Fruit fly (Drosophila melanogaster) whole organism, embryonic: ENCODE results near the gene GluRIIE.

Experiments used
- ATbp ChIP-seq: fragments of 200-800 bp; sonication (Bioruptor generic); optimal IDR thresholded peaks from 2 replicates; lab custom pipeline; 2017; ENCODE audit warnings: missing biosample characterization, mild to moderate bottlenecking, missing genetic modification characterization, missing genetic modification reagents
- BEAF-32 ChIP-seq: fragments of 200-800 bp; sonication (Bioruptor generic); optimal IDR thresholded peaks from 3 replicates; lab custom pipeline; 2017; ENCODE audit warnings: missing biosample characterization, missing genetic modification characterization, mild to moderate bottlenecking, moderate library complexity, missing genetic modification reagents
- CG10267 ChIP-seq: fragments of 200-800 bp; sonication (Bioruptor generic); optimal IDR thresholded peaks from 2 replicates; lab custom pipeline; 2018; ENCODE audit warnings: missing biosample characterization, mild to moderate bottlenecking, missing genetic modification characterization, moderate library complexity
- CG10979 ChIP-seq: fragments of 200-800 bp; sonication (Bioruptor generic); optimal IDR thresholded peaks from 2 replicates; lab custom pipeline; 2018; ENCODE audit warnings: missing biosample characterization, mild to moderate bottlenecking, missing genetic modification characterization, moderate library complexity
- CG11085 ChIP-seq: fragments of 200-800 bp; sonication (Bioruptor generic); IDR thresholded peaks from 2 replicates; pipeline ENCODE4 v1.3.6; 2022; ENCODE audit warnings: missing biosample characterization, missing genetic modification characterization
- CG14014 ChIP-seq: fragments of 200-800 bp; sonication (Bioruptor generic); IDR thresholded peaks from 2 replicates; pipeline ENCODE4 v1.3.6; 2022; ENCODE audit warnings: missing biosample characterization, missing genetic modification characterization
- CG14441 ChIP-seq: fragments of 200-800 bp; sonication (Bioruptor generic); IDR thresholded peaks from 2 replicates; pipeline ENCODE4 v1.3.6; 2022; ENCODE audit warnings: missing biosample characterization, missing genetic modification characterization
- CG16863 ChIP-seq: fragments of 200-800 bp; sonication (Bioruptor generic); optimal IDR thresholded peaks from 3 replicates; lab custom pipeline; 2016; ENCODE audit warnings: missing biosample characterization, missing genetic modification characterization
- CG17186 ChIP-seq: fragments of 200-800 bp; sonication (Bioruptor generic); optimal IDR thresholded peaks from 3 replicates; lab custom pipeline; 2017; ENCODE audit warnings: missing biosample characterization, missing genetic modification reagents, missing genetic modification characterization
- CG18764 ChIP-seq: fragments of 200-800 bp; sonication (Bioruptor generic); optimal IDR thresholded peaks from 3 replicates; lab custom pipeline; 2016; ENCODE audit warnings: missing biosample characterization, missing genetic modification characterization
- CG2202 ChIP-seq: fragments of 200-800 bp; sonication (Bioruptor generic); optimal IDR thresholded peaks from 2 replicates; lab custom pipeline; 2018; ENCODE audit warnings: missing biosample characterization, mild to moderate bottlenecking, missing genetic modification characterization
- CG2678 ChIP-seq: fragments of 200-800 bp; sonication (Bioruptor generic); optimal IDR thresholded peaks from 3 replicates; lab custom pipeline; 2019; ENCODE audit warnings: missing biosample characterization, mild to moderate bottlenecking, missing genetic modification characterization, moderate library complexity
- CG3281 ChIP-seq: fragments of 200-800 bp; sonication (Bioruptor generic); optimal IDR thresholded peaks from 3 replicates; lab custom pipeline; 2017; ENCODE audit warnings: missing biosample characterization, mild to moderate bottlenecking, missing genetic modification characterization
- CG33213 ChIP-seq: fragments of 200-800 bp; sonication (Bioruptor generic); optimal IDR thresholded peaks from 3 replicates; lab custom pipeline; 2016; ENCODE audit warnings: missing biosample characterization, missing genetic modification characterization
- CG3726 ChIP-seq: fragments of 200-800 bp; sonication (Bioruptor generic); IDR thresholded peaks from 3 replicates; pipeline ENCODE4, ENCODE4 v1.3.6; 2022; ENCODE audit warnings: missing biosample characterization, missing genetic modification characterization
- CG43689 ChIP-seq: fragments of 200-800 bp; sonication (Bioruptor generic); IDR thresholded peaks from 2 replicates; pipeline ENCODE4 v1.3.6; 2022; ENCODE audit warnings: missing biosample characterization, missing genetic modification characterization
- CG6272 ChIP-seq: fragments of 200-800 bp; sonication (Bioruptor generic); IDR thresholded peaks from 2 replicates; pipeline ENCODE4 v1.3.6; 2022; ENCODE audit warnings: missing biosample characterization, missing genetic modification characterization
- CG8944 ChIP-seq: fragments of 200-800 bp; sonication (Bioruptor generic); optimal IDR thresholded peaks from 3 replicates; lab custom pipeline; 2016; ENCODE audit warnings: missing biosample characterization, missing genetic modification characterization
- CG9215 ChIP-seq: fragments of 200-800 bp; sonication (Bioruptor generic); IDR thresholded peaks from 2 replicates; pipeline ENCODE4 v1.3.6; 2022; ENCODE audit warnings: missing biosample characterization, missing genetic modification characterization
- Dek ChIP-seq: fragments of 200-800 bp; sonication (Bioruptor generic); optimal IDR thresholded peaks from 3 replicates; lab custom pipeline; 2019; ENCODE audit warnings: missing biosample characterization, mild to moderate bottlenecking, missing genetic modification characterization, moderate library complexity
- Doc2 ChIP-seq: fragments of 200-800 bp; sonication (Bioruptor generic); IDR thresholded peaks from 2 replicates; pipeline ENCODE4 v1.3.6; 2022; ENCODE audit warnings: missing biosample characterization, missing genetic modification characterization
- Eip74EF ChIP-seq, 2 experiments: fragments of 200-800 bp in 1 of 2; fragments of >200 bp in 1 of 2; sonication (Bioruptor generic) in 1 of 2; optimal IDR thresholded peaks; 2 replicates each; lab custom pipeline; 2017 to 2019; ENCODE audit warnings: missing biosample characterization in 2 of 2, missing genetic modification characterization in 2 of 2, mild to moderate bottlenecking in 1 of 2, moderate library complexity in 1 of 2
- Elba2 ChIP-seq: fragments of 200-800 bp; sonication (Bioruptor generic); optimal IDR thresholded peaks from 3 replicates; lab custom pipeline; 2016; ENCODE audit warnings: missing biosample characterization, missing genetic modification characterization
- HLH3B ChIP-seq: fragments of 200-800 bp; sonication (Bioruptor generic); IDR thresholded peaks from 2 replicates; pipeline ENCODE4 v1.3.6; 2022; ENCODE audit warnings: missing biosample characterization, missing genetic modification characterization
- Hey ChIP-seq: fragments of 200-800 bp; sonication (Bioruptor generic); optimal IDR thresholded peaks from 3 replicates; lab custom pipeline; 2018; ENCODE audit warnings: missing biosample characterization, mild to moderate bottlenecking, missing genetic modification characterization
- HmgD ChIP-seq: fragments of 200-800 bp; sonication (Bioruptor generic); optimal IDR thresholded peaks from 3 replicates; lab custom pipeline; 2016; ENCODE audit warnings: missing biosample characterization, missing genetic modification characterization
- Hr3 ChIP-seq: fragments of 200-800 bp; sonication (Bioruptor generic); optimal IDR thresholded peaks from 3 replicates; lab custom pipeline; 2016; ENCODE audit warnings: missing biosample characterization, missing genetic modification characterization
- Med ChIP-seq: fragments of 200-800 bp; sonication (Bioruptor generic); peaks from one replicate; lab custom pipeline; 2016; ENCODE audit warnings: missing biosample characterization, missing genetic modification characterization, mild to moderate bottlenecking, inconsistent platforms, moderate library complexity
- Mrtf ChIP-seq: fragments of 200-800 bp; sonication (Bioruptor generic); IDR thresholded peaks from 3 replicates; pipeline ENCODE4 v1.3.6; 2022; ENCODE audit warnings: missing biosample characterization, missing genetic modification characterization
- Xbp1 ChIP-seq: fragments of 200-800 bp; sonication (Bioruptor generic); optimal IDR thresholded peaks from 3 replicates; lab custom pipeline; 2016; ENCODE audit warnings: missing biosample characterization, mild to moderate bottlenecking, missing genetic modification characterization
- bigmax ChIP-seq: fragments of 200-800 bp; sonication (Bioruptor generic); optimal IDR thresholded peaks from 2 replicates; lab custom pipeline; 2018; ENCODE audit warnings: missing biosample characterization, mild to moderate bottlenecking, missing genetic modification characterization
- bsh ChIP-seq, 2 experiments: fragments of 200-800 bp; sonication (Bioruptor generic); optimal IDR thresholded peaks; 2 replicates each; lab custom pipeline; 2017 to 2018; ENCODE audit warnings: mild to moderate bottlenecking in 2 of 2, missing biosample characterization in 2 of 2, missing genetic modification characterization in 2 of 2, moderate library complexity in 1 of 2
- cg ChIP-seq: fragments of 200-800 bp; sonication (Bioruptor generic); optimal IDR thresholded peaks from 3 replicates; lab custom pipeline; 2019; ENCODE audit warnings: missing biosample characterization, mild to moderate bottlenecking, missing genetic modification characterization, moderate library complexity
- dmrt11E ChIP-seq: fragments of 200-800 bp; sonication (Bioruptor generic); optimal IDR thresholded peaks from 3 replicates; lab custom pipeline; 2018; ENCODE audit warnings: missing biosample characterization, mild to moderate bottlenecking, missing genetic modification characterization, moderate library complexity
- fd102C ChIP-seq: fragments of 200-800 bp; sonication (Bioruptor generic); optimal IDR thresholded peaks from 2 replicates; lab custom pipeline; 2018; ENCODE audit warnings: missing biosample characterization, mild to moderate bottlenecking, missing genetic modification characterization, moderate library complexity
- fd96Cb ChIP-seq: fragments of 200-800 bp; sonication (Bioruptor generic); optimal IDR thresholded peaks from 2 replicates; lab custom pipeline; 2018; ENCODE audit warnings: missing biosample characterization, mild to moderate bottlenecking, missing genetic modification characterization, moderate library complexity
- hkb ChIP-seq, 2 experiments: fragments of 200-800 bp in 1 of 2; fragments of >200 bp in 1 of 2; sonication (Bioruptor generic) in 1 of 2; IDR thresholded peaks in 1 of 2; optimal IDR thresholded peaks in 1 of 2; 2 replicates each; pipeline versions ENCODE4 v1.3.6 to Lab custom; 2017 to 2022; ENCODE audit warnings: missing biosample characterization in 1 of 2, missing genetic modification characterization in 1 of 2
- klu ChIP-seq: fragments of 200-800 bp; sonication (Bioruptor generic); IDR thresholded peaks from 2 replicates; pipeline ENCODE4 v1.3.6; 2022; ENCODE audit warnings: missing biosample characterization, missing genetic modification characterization
- mirr ChIP-seq: fragments of 200-800 bp; sonication (Bioruptor generic); optimal IDR thresholded peaks from 3 replicates; lab custom pipeline; 2018; ENCODE audit warnings: missing biosample characterization, mild to moderate bottlenecking, missing genetic modification characterization
- nmo ChIP-seq: fragments of 200-800 bp; sonication (Bioruptor generic); optimal IDR thresholded peaks from 2 replicates; lab custom pipeline; 2018; ENCODE audit warnings: missing biosample characterization, mild to moderate bottlenecking, missing genetic modification characterization, moderate library complexity
- otp ChIP-seq: fragments of 200-800 bp; sonication (Bioruptor generic); IDR thresholded peaks from 3 replicates; pipeline ENCODE4, ENCODE4 v1.3.6; 2022; ENCODE audit warnings: missing biosample characterization, missing genetic modification characterization
- pfk ChIP-seq: fragments of 200-800 bp; sonication (Bioruptor generic); optimal IDR thresholded peaks from 2 replicates; lab custom pipeline; 2018; ENCODE audit warnings: missing biosample characterization, mild to moderate bottlenecking, missing genetic modification characterization, moderate library complexity
- pum ChIP-seq: fragments of 200-800 bp; sonication (Bioruptor generic); optimal IDR thresholded peaks from 2 replicates; lab custom pipeline; 2016; ENCODE audit warnings: missing biosample characterization, missing genetic modification characterization
- slp2 ChIP-seq: fragments of 200-800 bp; sonication (Bioruptor generic); optimal IDR thresholded peaks from 2 replicates; lab custom pipeline; 2016; ENCODE audit warnings: missing biosample characterization, missing genetic modification characterization
- tap ChIP-seq: fragments of 200-800 bp; optimal IDR thresholded peaks from 3 replicates; lab custom pipeline; 2019; ENCODE audit warnings: missing biosample characterization, mild to moderate bottlenecking, missing genetic modification characterization, moderate library complexity
- tup ChIP-seq: fragments of 200-800 bp; sonication (Bioruptor generic); optimal IDR thresholded peaks from 2 replicates; lab custom pipeline; 2016; ENCODE audit warnings: missing biosample characterization, mild to moderate bottlenecking, missing genetic modification characterization, moderate library complexity
- wor ChIP-seq: fragments of 200-800 bp; sonication (Bioruptor generic); IDR thresholded peaks from 2 replicates; pipeline ENCODE4 v1.3.6; 2022; ENCODE audit warnings: missing biosample characterization, missing genetic modification characterization

GluRIIE gene

DNA sequence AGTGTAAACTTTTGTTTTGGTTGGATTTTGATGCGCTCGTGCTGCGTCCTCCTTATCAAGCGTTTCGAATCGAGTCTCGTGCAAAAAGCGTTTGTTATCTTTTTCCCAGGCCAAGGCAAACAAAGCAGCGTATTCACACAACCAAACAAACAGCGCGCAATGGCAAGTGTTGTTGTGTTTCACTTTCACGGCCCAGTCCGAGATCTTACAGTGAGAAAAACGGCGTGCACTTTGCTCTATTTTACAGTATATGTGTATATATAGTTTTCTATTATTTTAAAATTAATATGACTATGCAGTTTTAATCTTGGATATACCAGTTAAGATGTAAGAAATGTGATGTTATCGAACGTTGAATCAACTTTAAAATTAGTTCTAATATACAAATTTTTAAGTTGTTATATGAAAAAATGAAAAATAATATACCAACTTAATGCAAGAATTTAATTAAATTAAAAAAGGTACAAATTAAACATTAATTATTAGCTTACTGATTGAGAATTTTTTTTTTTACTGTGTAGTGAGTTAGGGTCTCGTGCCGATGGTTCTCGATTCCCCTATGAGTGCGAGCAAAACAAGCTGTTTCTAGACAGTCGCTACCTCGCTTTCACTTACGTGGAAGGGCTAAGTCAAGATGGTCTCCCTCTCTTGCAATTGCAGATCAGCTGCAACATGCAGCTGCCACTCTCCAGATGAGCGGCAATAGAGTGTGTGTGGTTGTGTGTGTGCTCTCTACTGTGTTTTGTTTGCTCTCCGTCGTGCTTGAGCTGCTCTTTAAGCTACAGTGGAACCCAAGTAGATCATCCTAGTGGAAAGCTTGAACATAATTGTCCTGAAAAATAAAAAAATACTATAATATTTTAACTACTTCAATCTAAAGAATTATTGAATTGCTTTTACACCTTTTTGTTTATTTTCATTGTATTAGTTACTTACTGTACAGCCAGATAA lies 54.0 kb downstream of the GluRIIE start (continued):
- TF ChIP-seq Hr3 (peak; percentile 85), CG3281 (peak; percentile 79), mirr (GFP tag; lab: Kevin White, UChicago) (no peak), tup (no peak), BEAF-32 (GFP tag; lab: Kevin White, UChicago) (no peak), CG8944 (peak; percentile 21), bigmax (no peak), otp (peak; percentile 74), HmgD (GFP tag; lab: Kevin White, UChicago) (no peak), Eip74EF (GFP tag; optimal IDR thresholded peaks at IDR 0.05; lab: Kevin White, UChicago) (peak in 1 of 2 experiments; percentile 94), klu (peak; percentile 53), pfk (GFP tag; lab: Kevin White, UChicago) (peak; percentile 13), CG3726 (GFP tag; lab: Robert Waterston, UW) (peak; percentile 52; the same call in 2 of the 3 replicates), Elba2 (peak; percentile 23), CG33213 (peak; percentile 25), Med (peak; percentile 63), Doc2 (GFP tag; lab: Robert Waterston, UW) (0 out of 2 replicates have a peak, but pooled peaks have one; percentile 14), CG9215 (GFP tag; lab: Robert Waterston, UW) (peak; percentile 66), ATbp (peak; percentile 91), Dek (peak; percentile 83), CG18764 (peak; percentile 79), tap (tag; lab: Kevin White, UChicago) (peak; percentile 84), CG14441 (peak; percentile 64), CG10267 (tag; lab: Kevin White, UChicago) (peak; percentile 94), wor (GFP tag; lab: Robert Waterston, UW) (peak; percentile 86), Mrtf (GFP tag; lab: Robert Waterston, UW) (peak; percentile 56; the same call in 1 of the 3 replicates), CG2678 (tag; lab: Kevin White, UChicago) (peak; percentile 95), slp2 (GFP tag; lab: Kevin White, UChicago) (no peak), CG2202 (tag; lab: Kevin White, UChicago) (peak; percentile 81), pum (GFP tag; lab: Kevin White, UChicago) (no peak), Xbp1 (GFP tag; lab: Kevin White, UChicago) (peak; percentile 80), hkb (optimal IDR thresholded peaks at IDR 0.05; lab: Kevin White, UChicago) (no peak), hkb (GFP tag; IDR thresholded peaks at IDR 0.05; lab: Robert Waterston, UW) (peak; percentile 77), cg (GFP tag; lab: Kevin White, UChicago) (peak; percentile 63), bsh (GFP tag; optimal IDR thresholded peaks at IDR 0.05; lab: Kevin White, UChicago) (peak; percentile 79 to 95), CG14014 (peak; percentile 68), CG43689 (GFP tag; lab: Robert Waterston, UW) (peak; percentile 55; the same call in 1 of the 2 replicates), CG17186 (peak; percentile 17), dmrt11E (tag; lab: Kevin White, UChicago) (peak; percentile 97), CG11085 (GFP tag; lab: Robert Waterston, UW) (peak; percentile 29; the same call in 1 of the 2 replicates), fd96Cb (tag; lab: Kevin White, UChicago) (peak; percentile 96), CG10979 (tag; lab: Kevin White, UChicago) (peak; percentile 98), nmo (GFP tag; lab: Kevin White, UChicago) (peak; percentile 98), HLH3B (GFP tag; lab: Robert Waterston, UW) (peak; percentile 79), CG6272 (peak; percentile 63), Hey (tag; lab: Kevin White, UChicago) (no peak), CG16863 (GFP tag; lab: Kevin White, UChicago) (no peak), fd102C (GFP tag; lab: Kevin White, UChicago) (peak; percentile 29)
